Worm (Caenorhabditis elegans) whole organism, dauer: ENCODE results near the gene C09B8.4.

ENCODE experiments used
- unc-62 ChIP-seq: sonication (generic microtip); optimal IDR thresholded peaks from 2 replicates; lab custom pipeline; 2017; ENCODE audit warnings: missing biosample characterization, missing genetic modification reagents, missing genetic modification characterization

The C09B8.4 gene

ce11 chrX:6019886-6020469 is at the start of gene C09B8.4:
TSS of gene C09B8.4 (minus strand) at chrX:6019936.
- no peak for TF ChIP-seq unc-62 (GFP tag; lab: Kevin White, UChicago)

ce11 chrX:6066618-6067017 is 46.9 kb upstream of the C09B8.4 start:
- TF ChIP-seq unc-62 (GFP tag; lab: Kevin White, UChicago) = no peak

- no peak for TF ChIP-seq unc-62 (GFP tag; lab: Kevin White, UChicago)
Measured at ce11 chrX:6065936-6066452, 46.3 kb upstream of the C09B8.4 start, which contains the start of gene ptr-4. TSS of gene ptr-4 (minus strand) at chrX:6065986.

DNA sequence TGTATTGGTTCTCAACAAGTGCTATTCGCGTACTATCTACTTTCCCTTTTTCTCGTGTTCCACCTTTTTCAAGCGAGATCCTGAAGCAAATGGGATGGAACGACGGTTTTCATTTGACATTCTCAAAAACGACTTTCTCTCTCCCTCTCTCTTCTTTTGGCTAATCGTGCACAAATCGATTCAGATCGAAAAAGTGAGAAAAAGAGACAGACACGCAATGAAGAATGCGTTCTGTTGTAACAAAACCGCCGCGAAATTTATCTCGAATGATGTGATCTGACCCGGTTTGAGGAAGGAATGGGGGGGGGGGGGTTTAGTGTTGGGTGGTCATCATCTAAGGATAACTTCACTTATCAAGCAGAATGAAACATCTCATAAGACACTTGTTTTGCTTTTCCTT is 44.6 kb upstream of the C09B8.4 start:
- no peak for TF ChIP-seq unc-62 (GFP tag; lab: Kevin White, UChicago)

ce11 chrX:6059163-6059782 is 39.5 kb upstream of the C09B8.4 start:
- TF ChIP-seq unc-62 (GFP tag; lab: Kevin White, UChicago) = no peak

ce11 chrX:6057580-6058305 is 38.0 kb upstream of the C09B8.4 start, which contains the start of gene gln-1:
TSS of gene gln-1 (plus strand) at chrX:6058255.
- no peak for TF ChIP-seq unc-62 (GFP tag; lab: Kevin White, UChicago)

- no peak for TF ChIP-seq unc-62 (GFP tag; lab: Kevin White, UChicago)
Measured at ce11 chrX:6052744-6053143, 33.0 kb upstream of the C09B8.4 start, which contains the start of gene C45B2.6. TSS of gene C45B2.6 (plus strand) at chrX:6052879.

DNA sequence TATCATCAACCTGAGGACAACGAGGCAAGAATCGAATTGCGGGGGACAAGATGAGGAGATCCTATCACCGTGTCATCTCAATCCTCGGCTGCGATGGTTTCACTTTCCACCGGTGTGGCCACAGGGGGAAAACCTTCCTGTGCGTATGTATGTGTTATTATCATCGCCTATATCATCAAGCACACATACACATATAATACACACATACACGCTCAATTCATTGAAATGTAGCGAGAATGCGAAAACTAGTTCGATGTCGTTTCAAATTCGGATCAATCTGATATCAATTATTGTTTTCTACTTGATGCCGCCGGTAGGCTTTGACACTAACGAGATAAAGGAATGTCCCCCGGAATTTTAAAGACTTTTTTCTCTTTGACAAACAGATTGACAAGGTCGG is 31.1 kb upstream of the C09B8.4 start:
- no peak for TF ChIP-seq unc-62 (GFP tag; lab: Kevin White, UChicago)

DNA sequence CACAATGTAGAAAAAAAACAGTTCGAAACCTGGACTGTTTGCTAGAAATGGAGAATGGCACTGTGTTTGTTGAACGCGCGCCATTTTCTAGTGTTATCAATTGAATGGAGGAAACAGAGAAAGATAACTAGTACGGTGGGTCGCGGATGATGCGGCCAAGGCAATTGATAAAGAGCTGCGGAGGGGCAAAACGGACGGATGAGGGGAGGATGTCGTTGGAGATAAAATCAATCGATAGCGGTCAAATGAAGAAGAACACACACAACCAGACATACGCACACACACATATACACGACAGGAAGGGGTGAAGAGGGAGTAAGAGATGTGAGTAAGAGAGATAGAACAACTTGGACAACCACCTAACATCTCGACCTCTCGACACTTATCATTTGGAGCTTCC is 30.3 kb upstream of the C09B8.4 start:
- no peak for TF ChIP-seq unc-62 (GFP tag; lab: Kevin White, UChicago)

- no peak for TF ChIP-seq unc-62 (GFP tag; lab: Kevin White, UChicago)
Measured at ce11 chrX:6048508-6048907, 28.8 kb upstream of the C09B8.4 start, which contains the start of gene pak-1. TSS of gene pak-1 (minus strand) at chrX:6048608.

ce11 chrX:6043283-6043682 is 23.5 kb upstream of the C09B8.4 start:
- no peak for TF ChIP-seq unc-62 (GFP tag; lab: Kevin White, UChicago)

DNA sequence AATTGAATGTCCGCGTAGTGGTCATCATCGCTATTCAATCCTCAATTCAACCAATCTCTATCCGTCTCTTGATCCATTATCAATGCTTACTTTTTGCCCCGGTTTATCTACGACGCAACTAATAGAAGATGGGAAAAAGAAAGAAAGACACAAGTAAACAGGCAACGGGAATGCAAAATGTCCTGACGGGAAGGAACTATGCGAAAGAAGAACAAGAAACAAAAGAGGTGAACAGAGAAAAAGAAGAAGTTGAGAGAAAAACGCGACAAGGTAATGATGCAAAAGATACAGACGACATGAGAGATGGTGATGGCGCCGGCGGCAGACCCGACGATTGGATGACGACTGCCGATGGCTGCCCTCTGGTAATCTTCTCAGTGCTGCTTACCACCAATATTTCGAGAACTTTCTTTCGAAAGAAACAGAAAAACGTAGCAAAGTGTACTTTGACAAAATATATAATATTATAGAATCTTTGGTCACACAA is 22.3 kb upstream of the C09B8.4 start:
- TF ChIP-seq unc-62 (GFP tag; lab: Kevin White, UChicago) = no peak

ce11 chrX:6041094-6041441 is 21.3 kb upstream of the C09B8.4 start:
- no peak for TF ChIP-seq unc-62 (GFP tag; lab: Kevin White, UChicago)

- no peak for TF ChIP-seq unc-62 (GFP tag; lab: Kevin White, UChicago)
Measured at ce11 chrX:6040435-6041093, 20.8 kb upstream of the C09B8.4 start.

DNA sequence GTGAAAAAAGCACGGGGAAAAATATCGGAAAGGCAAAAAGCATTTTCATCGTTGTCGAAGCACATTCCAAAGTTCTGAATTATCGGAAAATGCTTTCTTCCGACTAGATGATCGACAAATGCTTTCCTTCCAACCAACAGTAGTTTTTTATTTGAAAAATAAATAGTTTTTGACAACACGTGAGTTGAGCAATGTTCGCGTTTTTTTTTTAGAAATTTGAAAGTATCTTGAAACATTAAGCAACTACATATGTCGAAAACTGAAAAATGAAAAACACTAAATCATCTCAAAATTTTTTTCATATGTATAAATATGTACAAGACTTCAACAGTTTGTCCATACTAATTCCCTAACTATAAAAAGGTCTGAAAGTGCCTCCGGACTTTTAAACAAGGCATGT is 19.8 kb upstream of the C09B8.4 start, which contains the start of gene hsp-25:
TSS of gene hsp-25 (minus strand) at position 101 of the 400 bp plus-strand sequence.
- no peak for TF ChIP-seq unc-62 (GFP tag; lab: Kevin White, UChicago)
